Fruit fly (Drosophila melanogaster) whole organism, embryonic: ENCODE data around the gene LysD.

ENCODE experiments used
- Antp ChIP-seq: fragments of 200-800 bp; sonication (Bioruptor generic); optimal IDR thresholded peaks from 3 replicates; lab custom pipeline; 2016; ENCODE audit warnings: missing biosample characterization, missing genetic modification characterization
- Asciz ChIP-seq: fragments of 200-800 bp; sonication (Bioruptor generic); optimal IDR thresholded peaks from 2 replicates; lab custom pipeline; 2017; ENCODE audit warnings: missing biosample characterization, mild to moderate bottlenecking, missing genetic modification characterization, missing genetic modification reagents
- B-H1 ChIP-seq: fragments of 200-800 bp; sonication (Bioruptor generic); IDR thresholded peaks from 3 replicates; pipeline ENCODE4 v1.3.6; 2022; ENCODE audit warnings: missing biosample characterization, missing genetic modification characterization
- CG1024 ChIP-seq: fragments of 200-800 bp; sonication (Bioruptor generic); IDR thresholded peaks from 2 replicates; pipeline ENCODE4 v1.3.6; 2022; ENCODE audit warnings: missing biosample characterization, missing genetic modification characterization
- CG11398 ChIP-seq: fragments of 200-800 bp; sonication (Bioruptor generic); optimal IDR thresholded peaks from 2 replicates; lab custom pipeline; 2016; ENCODE audit warnings: missing biosample characterization, missing genetic modification characterization
- CG1233 ChIP-seq: fragments of 200-800 bp; sonication (Bioruptor generic); optimal IDR thresholded peaks from 4 replicates; lab custom pipeline; 2018; ENCODE audit warnings: missing biosample characterization, mild to moderate bottlenecking, missing genetic modification characterization
- CG13424 ChIP-seq: fragments of 200-800 bp; sonication (Bioruptor generic); optimal IDR thresholded peaks from 2 replicates; lab custom pipeline; 2019; ENCODE audit warnings: missing biosample characterization, mild to moderate bottlenecking, missing genetic modification characterization, moderate library complexity
- CG13894 ChIP-seq: fragments of 200-800 bp; sonication (Bioruptor generic); optimal IDR thresholded peaks from 3 replicates; lab custom pipeline; 2018; ENCODE audit warnings: missing biosample characterization, mild to moderate bottlenecking, missing genetic modification characterization, moderate library complexity
- CG14050 ChIP-seq: fragments of 200-800 bp; sonication (Bioruptor generic); IDR thresholded peaks from 3 replicates; pipeline ENCODE4 v1.3.6; 2022; ENCODE audit warnings: missing biosample characterization, missing genetic modification characterization
- CG1603 ChIP-seq: fragments of 200-800 bp; sonication (Bioruptor generic); optimal IDR thresholded peaks from 2 replicates; lab custom pipeline; 2019; ENCODE audit warnings: missing biosample characterization, mild to moderate bottlenecking, missing genetic modification characterization, moderate library complexity
- CG18476 ChIP-seq: fragments of 200-800 bp; sonication (Bioruptor generic); optimal IDR thresholded peaks from 2 replicates; lab custom pipeline; 2016; ENCODE audit warnings: missing biosample characterization, mild to moderate bottlenecking, missing genetic modification characterization
- CG18599 ChIP-seq: fragments of 200-800 bp; sonication (Bioruptor generic); optimal IDR thresholded peaks from 3 replicates; lab custom pipeline; 2017; ENCODE audit warnings: missing biosample characterization, missing genetic modification characterization, mild to moderate bottlenecking, moderate library complexity, missing genetic modification reagents
- CG18764 ChIP-seq: fragments of 200-800 bp; sonication (Bioruptor generic); optimal IDR thresholded peaks from 3 replicates; lab custom pipeline; 2016; ENCODE audit warnings: missing biosample characterization, missing genetic modification characterization
- CG2202 ChIP-seq: fragments of 200-800 bp; sonication (Bioruptor generic); optimal IDR thresholded peaks from 2 replicates; lab custom pipeline; 2018; ENCODE audit warnings: missing biosample characterization, mild to moderate bottlenecking, missing genetic modification characterization
- CG2678 ChIP-seq: fragments of 200-800 bp; sonication (Bioruptor generic); optimal IDR thresholded peaks from 3 replicates; lab custom pipeline; 2019; ENCODE audit warnings: missing biosample characterization, mild to moderate bottlenecking, missing genetic modification characterization, moderate library complexity
- CG2712 ChIP-seq: fragments of 200-800 bp; optimal IDR thresholded peaks from 3 replicates; lab custom pipeline; 2019; ENCODE audit warnings: missing biosample characterization, mild to moderate bottlenecking, missing genetic modification characterization, moderate library complexity
- CG30431 ChIP-seq: fragments of 200-800 bp; sonication (Bioruptor generic); optimal IDR thresholded peaks from 2 replicates; lab custom pipeline; 2017; ENCODE audit warnings: missing biosample characterization, missing genetic modification characterization
- CG31388 ChIP-seq: fragments of 200-800 bp; sonication (Bioruptor generic); optimal IDR thresholded peaks from 2 replicates; lab custom pipeline; 2016; ENCODE audit warnings: missing biosample characterization, missing genetic modification characterization
- CG33557 ChIP-seq: fragments of 200-800 bp; sonication (Bioruptor generic); optimal IDR thresholded peaks from 2 replicates; lab custom pipeline; 2019; ENCODE audit warnings: missing biosample characterization, mild to moderate bottlenecking, missing genetic modification characterization, moderate library complexity
- CG3995 ChIP-seq: fragments of 200-800 bp; sonication (Bioruptor generic); optimal IDR thresholded peaks from 3 replicates; lab custom pipeline; 2016; ENCODE audit warnings: missing biosample characterization, missing genetic modification characterization
- CG4328 ChIP-seq: fragments of 200-800 bp; sonication (Bioruptor generic); optimal IDR thresholded peaks from 3 replicates; lab custom pipeline; 2017; ENCODE audit warnings: missing biosample characterization, missing genetic modification reagents, missing genetic modification characterization
- CG5953 ChIP-seq: fragments of 200-800 bp; sonication (Bioruptor generic); IDR thresholded peaks from 2 replicates; pipeline ENCODE4 v1.3.6; 2022; ENCODE audit warnings: missing biosample characterization, missing genetic modification characterization
- CG7556 ChIP-seq: fragments of 200-800 bp; sonication (Bioruptor generic); optimal IDR thresholded peaks from 2 replicates; lab custom pipeline; 2017; ENCODE audit warnings: missing biosample characterization, mild to moderate bottlenecking, missing genetic modification characterization
- CG7745 ChIP-seq: fragments of 200-800 bp; sonication (Bioruptor generic); optimal IDR thresholded peaks from 2 replicates; lab custom pipeline; 2018; ENCODE audit warnings: missing biosample characterization, mild to moderate bottlenecking, missing genetic modification characterization, moderate library complexity
- CG7839 ChIP-seq: fragments of 200-800 bp; sonication (Bioruptor generic); optimal IDR thresholded peaks from 3 replicates; lab custom pipeline; 2018; ENCODE audit warnings: missing biosample characterization, mild to moderate bottlenecking, missing genetic modification characterization, moderate library complexity
- CG8281 ChIP-seq: fragments of 200-800 bp; sonication (Bioruptor generic); optimal IDR thresholded peaks from 2 replicates; lab custom pipeline; 2018; ENCODE audit warnings: missing biosample characterization, mild to moderate bottlenecking, missing genetic modification characterization, moderate library complexity
- CG8388 ChIP-seq: fragments of 200-800 bp; sonication (Bioruptor generic); optimal IDR thresholded peaks from 2 replicates; lab custom pipeline; 2019; ENCODE audit warnings: missing biosample characterization, mild to moderate bottlenecking, missing genetic modification characterization, moderate library complexity
- Deaf1 ChIP-seq: fragments of 200-800 bp; optimal IDR thresholded peaks from 3 replicates; lab custom pipeline; 2019; ENCODE audit warnings: missing biosample characterization, mild to moderate bottlenecking, missing genetic modification characterization, moderate library complexity
- Eip74EF ChIP-seq, 2 experiments: fragments of 200-800 bp in 1 of 2; fragments of >200 bp in 1 of 2; sonication (Bioruptor generic) in 1 of 2; optimal IDR thresholded peaks; 2 replicates each; lab custom pipeline; 2017 to 2019; ENCODE audit warnings: missing biosample characterization in 2 of 2, missing genetic modification characterization in 2 of 2, mild to moderate bottlenecking in 1 of 2, moderate library complexity in 1 of 2
- H15 ChIP-seq: fragments of 200-800 bp; sonication (Bioruptor generic); IDR thresholded peaks from 3 replicates; pipeline ENCODE4 v1.3.6; 2022; ENCODE audit warnings: missing biosample characterization, missing genetic modification characterization
- HmgZ ChIP-seq: fragments of 200-800 bp; sonication (Bioruptor generic); optimal IDR thresholded peaks from 2 replicates; lab custom pipeline; 2018; ENCODE audit warnings: missing biosample characterization, mild to moderate bottlenecking, missing genetic modification characterization
- NC2α ChIP-seq: fragments of 200-800 bp; sonication (Bioruptor generic); optimal IDR thresholded peaks from 2 replicates; lab custom pipeline; 2016; ENCODE audit warnings: missing biosample characterization, missing genetic modification characterization
- Opbp ChIP-seq: fragments of 200-800 bp; sonication (Bioruptor generic); IDR thresholded peaks from 3 replicates; pipeline ENCODE4 v1.3.6; 2022; ENCODE audit warnings: missing biosample characterization, missing genetic modification characterization; ENCODE audit not compliant: partially characterized antibody
- PHDP ChIP-seq: fragments of 200-800 bp; sonication (Bioruptor generic); optimal IDR thresholded peaks from 3 replicates; lab custom pipeline; 2018; ENCODE audit warnings: missing biosample characterization, mild to moderate bottlenecking, missing genetic modification characterization, moderate library complexity
- ase ChIP-seq: fragments of 200-800 bp; sonication (Bioruptor generic); IDR thresholded peaks from 3 replicates; pipeline ENCODE4 v1.3.6; 2022; ENCODE audit warnings: missing biosample characterization, missing genetic modification characterization
- bab2 ChIP-seq: fragments of 200-800 bp; sonication (Bioruptor generic); optimal IDR thresholded peaks from 2 replicates; lab custom pipeline; 2016; ENCODE audit warnings: missing biosample characterization, missing genetic modification characterization
- bigmax ChIP-seq: fragments of 200-800 bp; sonication (Bioruptor generic); optimal IDR thresholded peaks from 2 replicates; lab custom pipeline; 2018; ENCODE audit warnings: missing biosample characterization, mild to moderate bottlenecking, missing genetic modification characterization
- br ChIP-seq: fragments of >200 bp; optimal IDR thresholded peaks from 2 replicates; lab custom pipeline; 2017
- chm ChIP-seq: fragments of 200-800 bp; sonication (Bioruptor generic); IDR thresholded peaks from 2 replicates; pipeline ENCODE4 v1.3.6; 2022; ENCODE audit warnings: missing biosample characterization, missing genetic modification characterization
- exex ChIP-seq: fragments of 200-800 bp; sonication (Bioruptor generic); optimal IDR thresholded peaks from 4 replicates; lab custom pipeline; 2018; ENCODE audit warnings: missing biosample characterization, mild to moderate bottlenecking, missing genetic modification characterization, moderate library complexity
- kah ChIP-seq: fragments of 200-800 bp; sonication (Bioruptor generic); optimal IDR thresholded peaks from 2 replicates; lab custom pipeline; 2018; ENCODE audit warnings: missing biosample characterization, mild to moderate bottlenecking, missing genetic modification characterization
- lilli ChIP-seq: fragments of 200-800 bp; sonication (Bioruptor generic); optimal IDR thresholded peaks from 3 replicates; lab custom pipeline; 2016; ENCODE audit warnings: missing biosample characterization, missing genetic modification characterization
- maf-S ChIP-seq: fragments of 200-800 bp; sonication (Bioruptor generic); optimal IDR thresholded peaks from 2 replicates; lab custom pipeline; 2016; ENCODE audit warnings: missing biosample characterization, missing genetic modification characterization
- mld ChIP-seq: fragments of 200-800 bp; sonication (Bioruptor generic); IDR thresholded peaks from 3 replicates; pipeline ENCODE4 v1.3.6; 2022; ENCODE audit warnings: missing biosample characterization, missing genetic modification characterization; ENCODE audit not compliant: partially characterized antibody
- pzg ChIP-seq: fragments of 200-800 bp; sonication (Bioruptor generic); optimal IDR thresholded peaks from 3 replicates; lab custom pipeline; 2018; ENCODE audit warnings: missing biosample characterization, mild to moderate bottlenecking, missing genetic modification characterization, moderate library complexity
- run ChIP-seq: fragments of 200-800 bp; sonication (Bioruptor generic); optimal IDR thresholded peaks from 3 replicates; lab custom pipeline; 2018; ENCODE audit warnings: missing biosample characterization, mild to moderate bottlenecking, missing genetic modification characterization
- sob ChIP-seq: fragments of 200-800 bp; sonication (Bioruptor generic); IDR thresholded peaks from 2 replicates; pipeline ENCODE4 v1.3.6; 2022; ENCODE audit warnings: missing biosample characterization, missing genetic modification characterization
- tap ChIP-seq: fragments of 200-800 bp; optimal IDR thresholded peaks from 3 replicates; lab custom pipeline; 2019; ENCODE audit warnings: missing biosample characterization, mild to moderate bottlenecking, missing genetic modification characterization, moderate library complexity
- tgo ChIP-seq: fragments of 200-800 bp; sonication (Bioruptor generic); IDR thresholded peaks from 3 replicates; pipeline ENCODE4 v1.3.6; 2022; ENCODE audit warnings: missing biosample characterization, missing genetic modification characterization
- zen ChIP-seq: fragments of 200-800 bp; sonication (Bioruptor generic); optimal IDR thresholded peaks from 3 replicates; lab custom pipeline; 2018; ENCODE audit warnings: missing biosample characterization, mild to moderate bottlenecking, missing genetic modification characterization, moderate library complexity

LysD gene

dm6 chr3L:1166266-1166665 is 44.7 kb downstream of the LysD start (continued):
- no peak; the same call in 1 of the 2 replicates for TF ChIP-seq CG1024 (GFP tag; lab: Robert Waterston, UW)
- TF ChIP-seq ase (GFP tag; lab: Robert Waterston, UW), result no peak
- peak; percentile 45 for TF ChIP-seq CG8281 (tag; lab: Kevin White, UChicago)
- TF ChIP-seq Opbp (GFP tag; lab: Robert Waterston, UW), result no peak
- TF ChIP-seq CG30431 (GFP tag; lab: Kevin White, UChicago), result peak; percentile 1
- TF ChIP-seq CG18599 (GFP tag; lab: Kevin White, UChicago), result peak; percentile 47
- TF ChIP-seq mld, result no peak
- TF ChIP-seq kah (GFP tag; lab: Kevin White, UChicago), result peak; percentile 36
- peak; percentile 33 for TF ChIP-seq bigmax (GFP tag; lab: Kevin White, UChicago)
- peak; percentile 35; the same call in 1 of the 2 replicates for TF ChIP-seq CG5953
- no peak for TF ChIP-seq tgo (GFP tag; lab: Robert Waterston, UW)
- no peak for TF ChIP-seq lilli (GFP tag; lab: Kevin White, UChicago)
- peak; percentile 63 for TF ChIP-seq CG7745 (tag; lab: Kevin White, UChicago)
- peak; percentile 17 for TF ChIP-seq HmgZ (tag; lab: Kevin White, UChicago)
- peak in 1 of 2 experiments; percentile 8 for TF ChIP-seq Eip74EF (GFP tag; optimal IDR thresholded peaks at IDR 0.05; lab: Kevin White, UChicago)
- TF ChIP-seq CG18764 (GFP tag; lab: Kevin White, UChicago), result peak; percentile 1
- peak; percentile 0 for TF ChIP-seq CG7839 (tag; lab: Kevin White, UChicago)
- no peak for TF ChIP-seq CG31388
- no peak for TF ChIP-seq CG3995 (GFP tag; lab: Kevin White, UChicago)
- TF ChIP-seq B-H1 (GFP tag; lab: Robert Waterston, UW), result no peak
- peak; percentile 72 for TF ChIP-seq CG2678
- peak; percentile 81 for TF ChIP-seq CG33557 (GFP tag; lab: Kevin White, UChicago)
- peak; percentile 90 for TF ChIP-seq Asciz (GFP tag; lab: Kevin White, UChicago)
- TF ChIP-seq CG11398, result peak; percentile 35
- TF ChIP-seq PHDP (tag; lab: Kevin White, UChicago), result peak; percentile 53
- TF ChIP-seq CG1233, result peak; percentile 86
- no peak for TF ChIP-seq maf-S (GFP tag; lab: Kevin White, UChicago)
- peak; percentile 78 for TF ChIP-seq CG1603 (tag; lab: Kevin White, UChicago)
- peak; percentile 8 for TF ChIP-seq NC2α (GFP tag; lab: Kevin White, UChicago)
- peak; percentile 61 for TF ChIP-seq CG13424 (tag; lab: Kevin White, UChicago)
- TF ChIP-seq bab2 (GFP tag; lab: Kevin White, UChicago), result peak; percentile 79
- peak; percentile 50 for TF ChIP-seq tap (tag; lab: Kevin White, UChicago)
- TF ChIP-seq zen (tag; lab: Kevin White, UChicago), result peak; percentile 71
- peak; percentile 63; the same call in 1 of the 2 replicates for TF ChIP-seq chm (GFP tag; lab: Robert Waterston, UW)
- TF ChIP-seq CG18476 (GFP tag; lab: Kevin White, UChicago), result peak; percentile 41
- peak; percentile 50; the same call in 1 of the 2 replicates for TF ChIP-seq sob (GFP tag; lab: Robert Waterston, UW)
- no peak for TF ChIP-seq Antp (GFP tag; lab: Kevin White, UChicago)
- TF ChIP-seq CG2202, result peak; percentile 86
- TF ChIP-seq pzg (GFP tag; lab: Kevin White, UChicago), result no peak
- TF ChIP-seq CG8388, result no peak
- TF ChIP-seq br (lab: Kevin White, UChicago), result no peak
- TF ChIP-seq CG2712, result peak; percentile 26
- no peak for TF ChIP-seq exex
- no peak for TF ChIP-seq CG13894 (tag; lab: Kevin White, UChicago)
- TF ChIP-seq Deaf1 (tag; lab: Kevin White, UChicago), result no peak
- peak; percentile 62 for TF ChIP-seq CG4328
- TF ChIP-seq run (tag; lab: Kevin White, UChicago), result peak; percentile 39
- 0 out of 3 replicates have a peak, but pooled peaks have one; percentile 35 for TF ChIP-seq H15 (GFP tag; lab: Robert Waterston, UW)
- peak; percentile 22 for TF ChIP-seq CG7556
- peak; percentile 22; the same call in 1 of the 3 replicates for TF ChIP-seq CG14050 (GFP tag; lab: Robert Waterston, UW)
